Worm (Caenorhabditis elegans): ENCODE data around the gene B0035.22.
A peak's percentile ranks its signal among the peaks of the same experiment; 100 is the strongest.

Gene B0035.22

ce11 chrIV:11353946-11354458, 39.0 kb downstream of the B0035.22 start, which contains the start of gene T01G1.2 (continued):
- TF ChIP-seq unc-62 (GFP tag; optimal IDR thresholded peaks at IDR 0.05) (no peak), lin-13 (GFP tag; optimal IDR thresholded peaks at IDR 0.05) (no peak), gmeb-1 (tag; optimal IDR thresholded peaks at IDR 0.05) (no peak), sma-9 (GFP tag; optimal IDR thresholded peaks at IDR 0.05) (peak; percentile 24), sma-9 (tag; optimal IDR thresholded peaks at IDR 0.05) (no peak), elt-3 (tag; optimal IDR thresholded peaks at IDR 0.05) (no peak), ztf-11 (tag; optimal IDR thresholded peaks at IDR 0.05) (no peak), skn-1 (tag; optimal IDR thresholded peaks at IDR 0.05) (no peak)

- TF ChIP-seq skn-1 (tag; optimal IDR thresholded peaks at IDR 0.05): no peak
These were observed 44.8 kb downstream of the B0035.22 start, which contains the start of gene klp-12 for ce11 chrIV:11359769-11360168. TSS of gene klp-12 (minus strand) at chrIV:11359869.

- TF ChIP-seq dmd-4 (tag; optimal IDR thresholded peaks at IDR 0.05): no peak
- no peak for TF ChIP-seq nhr-10 (tag; optimal IDR thresholded peaks at IDR 0.05)
- TF ChIP-seq lin-39 (tag; optimal IDR thresholded peaks at IDR 0.05): no peak
These were observed 46.5 kb downstream of the B0035.22 start, which contains the start of gene T01G1.4 for ce11 chrIV:11361409-11361808. TSS of gene T01G1.4 (minus strand) at chrIV:11361509.

- TF ChIP-seq Y55F3AM.14 (GFP tag; optimal IDR thresholded peaks at IDR 0.05): no peak
- TF ChIP-seq elt-3 (tag; optimal IDR thresholded peaks at IDR 0.05): no peak
- TF ChIP-seq lin-11 (tag; optimal IDR thresholded peaks at IDR 0.05): no peak
- no peak for TF ChIP-seq zag-1 (tag; optimal IDR thresholded peaks at IDR 0.05)
- TF ChIP-seq blmp-1 (tag; optimal IDR thresholded peaks at IDR 0.05; ENCODE audit: insufficient read depth): no peak
- TF ChIP-seq nhr-77 (tag; optimal IDR thresholded peaks at IDR 0.05): no peak
- TF ChIP-seq nhr-6 (tag; optimal IDR thresholded peaks at IDR 0.05): no peak
- no peak for TF ChIP-seq ZK546.5 (tag; optimal IDR thresholded peaks at IDR 0.05)
- TF ChIP-seq mbf-1 (tag; optimal IDR thresholded peaks at IDR 0.05): no peak
- no peak for TF ChIP-seq nhr-12 (tag; optimal IDR thresholded peaks at IDR 0.05)
- TF ChIP-seq fos-1 (tag; optimal IDR thresholded peaks at IDR 0.05): peak; percentile 40
- TF ChIP-seq nhr-129 (tag; optimal IDR thresholded peaks at IDR 0.05): peak; percentile 29
- TF ChIP-seq crh-2 (tag; optimal IDR thresholded peaks at IDR 0.05): peak; percentile 6
- no peak for TF ChIP-seq R02D3.7 (tag; optimal IDR thresholded peaks at IDR 0.05)
- no peak for TF ChIP-seq sma-9 (GFP tag; optimal IDR thresholded peaks at IDR 0.05)
- TF ChIP-seq sma-9 (tag; optimal IDR thresholded peaks at IDR 0.05): no peak
- TF ChIP-seq dmd-4 (tag; optimal IDR thresholded peaks at IDR 0.05): no peak
- no peak for TF ChIP-seq lin-13 (GFP tag; optimal IDR thresholded peaks at IDR 0.05)
- TF ChIP-seq alr-1 (tag; optimal IDR thresholded peaks at IDR 0.05): no peak
- TF ChIP-seq gmeb-1 (tag; optimal IDR thresholded peaks at IDR 0.05): no peak
- TF ChIP-seq sma-3 (GFP tag; optimal IDR thresholded peaks at IDR 0.05): no peak
- TF ChIP-seq C34F6.9 (tag; optimal IDR thresholded peaks at IDR 0.05): peak; percentile 43
- peak; percentile 28 for TF ChIP-seq unc-55 (GFP tag; optimal IDR thresholded peaks at IDR 0.05)
- TF ChIP-seq snpc-4 (tag; optimal IDR thresholded peaks at IDR 0.05): no peak
- peak in 1 of 2 experiments; percentile 34 for TF ChIP-seq lsy-2 (tag; optimal IDR thresholded peaks at IDR 0.05)
These were observed 49.0 kb downstream of the B0035.22 start for ce11 chrIV:11363806-11364562.
